Fruit fly (Drosophila melanogaster) whole organism, embryonic: ENCODE data around the gene Spase25.

Experiments
- ATbp ChIP-seq: fragments of 200-800 bp; sonication (Bioruptor generic); optimal IDR thresholded peaks from 2 replicates; lab custom pipeline; 2017; ENCODE audit warnings: missing biosample characterization, mild to moderate bottlenecking, missing genetic modification characterization, missing genetic modification reagents
- Atf6 ChIP-seq: fragments of 200-800 bp; sonication (Bioruptor generic); IDR thresholded peaks from 2 replicates; pipeline ENCODE4 v1.3.6; 2022; ENCODE audit warnings: missing biosample characterization, missing genetic modification characterization
- BtbVII ChIP-seq: fragments of 200-800 bp; sonication (Bioruptor generic); optimal IDR thresholded peaks from 3 replicates; lab custom pipeline; 2017; ENCODE audit warnings: missing biosample characterization, mild to moderate bottlenecking, missing genetic modification characterization
- CG10654 ChIP-seq: fragments of 200-800 bp; sonication (Bioruptor generic); optimal IDR thresholded peaks from 2 replicates; lab custom pipeline; 2016; ENCODE audit warnings: missing biosample characterization, missing genetic modification characterization
- CG10979 ChIP-seq: fragments of 200-800 bp; sonication (Bioruptor generic); optimal IDR thresholded peaks from 2 replicates; lab custom pipeline; 2018; ENCODE audit warnings: missing biosample characterization, mild to moderate bottlenecking, missing genetic modification characterization, moderate library complexity
- CG11398 ChIP-seq: fragments of 200-800 bp; sonication (Bioruptor generic); optimal IDR thresholded peaks from 2 replicates; lab custom pipeline; 2016; ENCODE audit warnings: missing biosample characterization, missing genetic modification characterization
- CG12219 ChIP-seq: fragments of 200-800 bp; sonication (Bioruptor generic); optimal IDR thresholded peaks from 3 replicates; lab custom pipeline; 2018; ENCODE audit warnings: missing biosample characterization, mild to moderate bottlenecking, missing genetic modification characterization
- CG13424 ChIP-seq: fragments of 200-800 bp; sonication (Bioruptor generic); optimal IDR thresholded peaks from 2 replicates; lab custom pipeline; 2019; ENCODE audit warnings: missing biosample characterization, mild to moderate bottlenecking, missing genetic modification characterization, moderate library complexity
- CG1647 ChIP-seq: fragments of 200-800 bp; sonication (Bioruptor generic); optimal IDR thresholded peaks from 3 replicates; lab custom pipeline; 2016; ENCODE audit warnings: missing biosample characterization, missing genetic modification characterization
- CG16863 ChIP-seq: fragments of 200-800 bp; sonication (Bioruptor generic); optimal IDR thresholded peaks from 3 replicates; lab custom pipeline; 2016; ENCODE audit warnings: missing biosample characterization, missing genetic modification characterization
- CG18476 ChIP-seq: fragments of 200-800 bp; sonication (Bioruptor generic); optimal IDR thresholded peaks from 2 replicates; lab custom pipeline; 2016; ENCODE audit warnings: missing biosample characterization, mild to moderate bottlenecking, missing genetic modification characterization
- CG18599 ChIP-seq: fragments of 200-800 bp; sonication (Bioruptor generic); optimal IDR thresholded peaks from 3 replicates; lab custom pipeline; 2017; ENCODE audit warnings: missing biosample characterization, missing genetic modification characterization, mild to moderate bottlenecking, moderate library complexity, missing genetic modification reagents
- CG31365 ChIP-seq: fragments of 200-800 bp; sonication (Bioruptor generic); optimal IDR thresholded peaks from 2 replicates; lab custom pipeline; 2018; ENCODE audit warnings: missing biosample characterization, mild to moderate bottlenecking, missing genetic modification characterization
- CG33213 ChIP-seq: fragments of 200-800 bp; sonication (Bioruptor generic); optimal IDR thresholded peaks from 3 replicates; lab custom pipeline; 2016; ENCODE audit warnings: missing biosample characterization, missing genetic modification characterization
- CG43689 ChIP-seq: fragments of 200-800 bp; sonication (Bioruptor generic); IDR thresholded peaks from 2 replicates; pipeline ENCODE4 v1.3.6; 2022; ENCODE audit warnings: missing biosample characterization, missing genetic modification characterization
- CG4707 ChIP-seq: fragments of 200-800 bp; sonication (Bioruptor generic); optimal IDR thresholded peaks from 2 replicates; lab custom pipeline; 2018; ENCODE audit warnings: missing biosample characterization, mild to moderate bottlenecking, missing genetic modification characterization, moderate library complexity
- CG5953 ChIP-seq: fragments of 200-800 bp; sonication (Bioruptor generic); IDR thresholded peaks from 2 replicates; pipeline ENCODE4 v1.3.6; 2022; ENCODE audit warnings: missing biosample characterization, missing genetic modification characterization
- CG6175 ChIP-seq: fragments of 200-800 bp; sonication (Bioruptor generic); IDR thresholded peaks from 3 replicates; pipeline ENCODE4 v1.3.6; 2022; ENCODE audit warnings: missing biosample characterization, missing genetic modification characterization
- CG7271 ChIP-seq: fragments of 200-800 bp; sonication (Bioruptor generic); optimal IDR thresholded peaks from 2 replicates; lab custom pipeline; 2018; ENCODE audit warnings: missing biosample characterization, mild to moderate bottlenecking, missing genetic modification characterization, moderate library complexity
- CG7556 ChIP-seq: fragments of 200-800 bp; sonication (Bioruptor generic); optimal IDR thresholded peaks from 2 replicates; lab custom pipeline; 2017; ENCODE audit warnings: missing biosample characterization, mild to moderate bottlenecking, missing genetic modification characterization
- Dbx ChIP-seq: fragments of 200-800 bp; sonication (Bioruptor generic); IDR thresholded peaks from 3 replicates; pipeline ENCODE4 v1.3.6; 2022; ENCODE audit warnings: missing biosample characterization, missing genetic modification characterization
- HLHmδ ChIP-seq: fragments of 200-800 bp; sonication (Bioruptor generic); optimal IDR thresholded peaks from 2 replicates; lab custom pipeline; 2018; ENCODE audit warnings: missing biosample characterization, mild to moderate bottlenecking, missing genetic modification characterization, moderate library complexity
- Jarid2 ChIP-seq: fragments of 200-800 bp; sonication (Bioruptor generic); optimal IDR thresholded peaks from 3 replicates; lab custom pipeline; 2017; ENCODE audit warnings: mild to moderate bottlenecking, missing biosample characterization, missing genetic modification reagents, missing genetic modification characterization
- Lim3 ChIP-seq: fragments of 200-800 bp; sonication (Bioruptor generic); IDR thresholded peaks from 2 replicates; pipeline ENCODE4 v1.3.6; 2022; ENCODE audit warnings: missing biosample characterization, missing genetic modification characterization
- Lpt ChIP-seq: fragments of >200 bp; optimal IDR thresholded peaks from 2 replicates; lab custom pipeline; 2018; ENCODE audit warnings: missing biosample characterization, missing genetic modification characterization
- Meics ChIP-seq: fragments of 200-800 bp; sonication (Bioruptor generic); optimal IDR thresholded peaks from 2 replicates; lab custom pipeline; 2017; ENCODE audit warnings: missing biosample characterization, mild to moderate bottlenecking, missing genetic modification characterization
- Sry-δ ChIP-seq: fragments of 200-800 bp; sonication (Bioruptor generic); optimal IDR thresholded peaks from 2 replicates; lab custom pipeline; 2016; ENCODE audit warnings: missing biosample characterization, missing genetic modification characterization
- Taf1 ChIP-seq: fragments of 200-800 bp; sonication (Bioruptor generic); IDR thresholded peaks from 2 replicates; pipeline ENCODE4 v1.3.6; 2022; ENCODE audit warnings: missing biosample characterization, missing genetic modification characterization
- Usf ChIP-seq: fragments of 200-800 bp; sonication (Bioruptor generic); optimal IDR thresholded peaks from 2 replicates; lab custom pipeline; 2017; ENCODE audit warnings: missing genotype, missing biosample characterization, missing genetic modification characterization
- abd-A ChIP-seq: fragments of 200-800 bp; sonication (Bioruptor generic); optimal IDR thresholded peaks from 3 replicates; lab custom pipeline; 2019; ENCODE audit warnings: missing biosample characterization, mild to moderate bottlenecking, missing genetic modification characterization, moderate library complexity
- bcd ChIP-seq: fragments of 200-800 bp; sonication (Bioruptor generic); optimal IDR thresholded peaks from 2 replicates; lab custom pipeline; 2017; ENCODE audit warnings: missing biosample characterization, mild to moderate bottlenecking, missing genetic modification characterization
- cato ChIP-seq: fragments of 200-800 bp; sonication (Bioruptor generic); optimal IDR thresholded peaks from 2 replicates; lab custom pipeline; 2016; ENCODE audit warnings: missing biosample characterization, missing genetic modification characterization, borderline replicate concordance
- dm ChIP-seq: fragments of 200-800 bp; sonication (Bioruptor generic); optimal IDR thresholded peaks from 3 replicates; lab custom pipeline; 2016; ENCODE audit warnings: missing biosample characterization, missing genetic modification characterization
- grau ChIP-seq: fragments of 200-800 bp; optimal IDR thresholded peaks from 3 replicates; lab custom pipeline; 2019; ENCODE audit warnings: missing biosample characterization, mild to moderate bottlenecking, missing genetic modification characterization, moderate library complexity
- hth ChIP-seq: fragments of >200 bp; optimal IDR thresholded peaks from 2 replicates; lab custom pipeline; 2017; ENCODE audit warnings: inconsistent platforms
- knrl ChIP-seq: fragments of 200-800 bp; sonication (Bioruptor generic); IDR thresholded peaks from 3 replicates; pipeline ENCODE4 v1.3.6; 2022; ENCODE audit warnings: missing biosample characterization, missing genetic modification characterization; ENCODE audit not compliant: partially characterized antibody
- mirr ChIP-seq: fragments of 200-800 bp; sonication (Bioruptor generic); optimal IDR thresholded peaks from 3 replicates; lab custom pipeline; 2018; ENCODE audit warnings: missing biosample characterization, mild to moderate bottlenecking, missing genetic modification characterization
- nerfin-2 ChIP-seq: fragments of 200-800 bp; sonication (Bioruptor generic); IDR thresholded peaks from 2 replicates; pipeline ENCODE4 v1.3.6; 2022; ENCODE audit warnings: missing biosample characterization, missing genetic modification characterization; ENCODE audit not compliant: partially characterized antibody
- org-1 ChIP-seq: fragments of 200-800 bp; sonication (Bioruptor generic); optimal IDR thresholded peaks from 2 replicates; lab custom pipeline; 2017; ENCODE audit warnings: missing biosample characterization, missing genetic modification characterization
- p53 ChIP-seq: fragments of 200-800 bp; sonication (Bioruptor generic); optimal IDR thresholded peaks from 2 replicates; lab custom pipeline; 2016; ENCODE audit warnings: missing biosample characterization, missing genetic modification characterization
- pho ChIP-seq: fragments of 200-800 bp; sonication (Bioruptor generic); optimal IDR thresholded peaks from 2 replicates; lab custom pipeline; 2016; ENCODE audit warnings: missing biosample characterization, missing genetic modification characterization
- pum ChIP-seq: fragments of 200-800 bp; sonication (Bioruptor generic); optimal IDR thresholded peaks from 2 replicates; lab custom pipeline; 2016; ENCODE audit warnings: missing biosample characterization, missing genetic modification characterization
- rib ChIP-seq: fragments of 200-800 bp; sonication (Bioruptor generic); IDR thresholded peaks from 2 replicates; pipeline ENCODE4 v1.3.6; 2022; ENCODE audit warnings: missing biosample characterization, missing genetic modification characterization
- sqz ChIP-seq: fragments of 200-800 bp; sonication (Bioruptor generic); optimal IDR thresholded peaks from 3 replicates; lab custom pipeline; 2018; ENCODE audit warnings: missing biosample characterization, mild to moderate bottlenecking, missing genetic modification characterization
- sr ChIP-seq: fragments of 200-800 bp; sonication (Bioruptor generic); IDR thresholded peaks from 3 replicates; pipeline ENCODE4 v1.3.6; 2022; ENCODE audit warnings: missing biosample characterization, missing genetic modification characterization
- stc ChIP-seq: fragments of 200-800 bp; sonication (Bioruptor generic); IDR thresholded peaks from 2 replicates; pipeline ENCODE4 v1.3.6; 2022; ENCODE audit warnings: missing biosample characterization, missing genetic modification characterization
- sug ChIP-seq: fragments of 200-800 bp; optimal IDR thresholded peaks from 2 replicates; lab custom pipeline; 2019; ENCODE audit warnings: missing biosample characterization, mild to moderate bottlenecking, missing genetic modification characterization, moderate library complexity
- unc-4 ChIP-seq: fragments of 200-800 bp; sonication (Bioruptor generic); IDR thresholded peaks from 2 replicates; pipeline ENCODE4 v1.3.6; 2022; ENCODE audit warnings: missing biosample characterization, missing genetic modification characterization; ENCODE audit not compliant: partially characterized antibody
- wek ChIP-seq: fragments of 200-800 bp; sonication (Bioruptor generic); optimal IDR thresholded peaks from 3 replicates; lab custom pipeline; 2018; ENCODE audit warnings: missing biosample characterization, mild to moderate bottlenecking, missing genetic modification characterization, moderate library complexity
- z ChIP-seq: fragments of 200-800 bp; sonication (Bioruptor generic); IDR thresholded peaks from 3 replicates; pipeline ENCODE4 v1.3.6; 2022; ENCODE audit warnings: missing biosample characterization, missing genetic modification characterization

Spase25 gene

dm6 chrX:11452846-11453391, 32.1 kb upstream of the Spase25 start (continued):
- TF ChIP-seq CG18599 (GFP tag; lab: Kevin White, UChicago) (peak; percentile 93), pho (GFP tag; lab: Kevin White, UChicago) (peak; percentile 55), dm (peak; percentile 34), mirr (GFP tag; lab: Kevin White, UChicago) (no peak), cato (GFP tag; lab: Kevin White, UChicago) (no peak), Usf (GFP tag; lab: Kevin White, UChicago) (no peak), sqz (GFP tag; lab: Kevin White, UChicago) (no peak), CG1647 (GFP tag; lab: Kevin White, UChicago) (no peak), Meics (peak; percentile 64), abd-A (no peak), Atf6 (peak; percentile 83), Taf1 (GFP tag; lab: Robert Waterston, UW) (peak; percentile 75), sug (tag; lab: Kevin White, UChicago) (peak; percentile 14), stc (GFP tag; lab: Robert Waterston, UW) (peak; percentile 88), CG7556 (GFP tag; lab: Kevin White, UChicago) (peak; percentile 76), rib (GFP tag; lab: Robert Waterston, UW) (peak; percentile 71), grau (tag; lab: Kevin White, UChicago) (peak; percentile 78), CG5953 (GFP tag; lab: Robert Waterston, UW) (peak; percentile 75; the same call in 1 of the 2 replicates), bcd (GFP tag; lab: Kevin White, UChicago) (peak; percentile 70), Sry-δ (GFP tag; lab: Kevin White, UChicago) (no peak), org-1 (GFP tag; lab: Kevin White, UChicago) (peak; percentile 78), CG31365 (tag; lab: Kevin White, UChicago) (peak; percentile 34), Lim3 (peak; percentile 57; the same call in 1 of the 2 replicates), knrl (GFP tag; lab: Robert Waterston, UW) (peak; percentile 31; the same call in 1 of the 3 replicates), CG4707 (GFP tag; lab: Kevin White, UChicago) (peak; percentile 92), Jarid2 (GFP tag; lab: Kevin White, UChicago) (peak; percentile 16), ATbp (GFP tag; lab: Kevin White, UChicago) (peak; percentile 79), CG12219 (GFP tag; lab: Kevin White, UChicago) (peak; percentile 61), CG18476 (GFP tag; lab: Kevin White, UChicago) (peak; percentile 64), CG6175 (GFP tag; lab: Robert Waterston, UW) (0 out of 3 replicates have a peak, but pooled peaks have one; percentile 24), hth (lab: Kevin White, UChicago) (no peak), wek (GFP tag; lab: Kevin White, UChicago) (peak; percentile 61), nerfin-2 (GFP tag; lab: Robert Waterston, UW) (no peak), CG7271 (no peak), Lpt (no peak), z (0 out of 3 replicates have a peak, but pooled peaks have one; percentile 40), sr (peak; percentile 75), CG16863 (GFP tag; lab: Kevin White, UChicago) (peak; percentile 74), BtbVII (GFP tag; lab: Kevin White, UChicago) (peak; percentile 64), Dbx (GFP tag; lab: Robert Waterston, UW) (peak; percentile 88), p53 (GFP tag; lab: Kevin White, UChicago) (no peak), CG10979 (tag; lab: Kevin White, UChicago) (peak; percentile 66), CG11398 (GFP tag; lab: Kevin White, UChicago) (peak; percentile 16), unc-4 (GFP tag; lab: Robert Waterston, UW) (no peak), CG13424 (tag; lab: Kevin White, UChicago) (peak; percentile 69), CG43689 (GFP tag; lab: Robert Waterston, UW) (peak; percentile 45; the same call in 1 of the 2 replicates), HLHmδ (GFP tag; lab: Kevin White, UChicago) (no peak), CG33213 (GFP tag; lab: Kevin White, UChicago) (peak; percentile 68), pum (GFP tag; lab: Kevin White, UChicago) (peak; percentile 81), CG10654 (GFP tag; lab: Kevin White, UChicago) (peak; percentile 59)
